Fruit fly (Drosophila melanogaster): ENCODE results near the gene Qsox3.

Qsox3 gene

DNA sequence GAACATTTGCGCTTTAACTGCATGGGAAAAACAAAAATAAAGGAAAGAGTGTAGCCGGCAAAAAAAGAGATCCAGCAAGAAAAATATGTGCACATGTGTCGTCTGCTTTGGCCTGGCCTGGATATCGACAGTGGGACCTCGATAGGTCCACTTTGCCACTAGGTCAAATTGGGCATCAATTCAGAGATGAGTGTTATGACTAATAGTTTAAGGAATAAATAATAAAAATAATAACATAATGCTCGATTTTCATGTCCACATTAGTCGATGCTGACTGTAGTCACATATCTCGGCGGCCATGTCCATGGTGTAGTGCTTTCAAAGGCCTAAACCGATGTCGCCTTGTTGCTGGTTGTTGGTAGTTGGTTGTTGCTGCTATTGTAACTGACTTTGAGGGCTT, 14.1 kb upstream of the Qsox3 start:
- TF ChIP-seq gfzf (GFP tag; optimal IDR thresholded peaks at IDR 0.05), result no peak
- peak; percentile 61 for TF ChIP-seq corto (GFP tag; optimal IDR thresholded peaks at IDR 0.05)
- no peak for TF ChIP-seq gsb-n (tag; optimal IDR thresholded peaks at IDR 0.05)
- TF ChIP-seq Six4 (GFP tag; optimal IDR thresholded peaks at IDR 0.05), result no peak
- 0 out of 3 replicates have a peak, but pooled peaks have one; percentile 11 for TF ChIP-seq ci (GFP tag; IDR thresholded peaks at IDR 0.05)
- no peak for TF ChIP-seq CG3838 (GFP tag; optimal IDR thresholded peaks at IDR 0.05)
- TF ChIP-seq Nf-YC (tag; optimal IDR thresholded peaks at IDR 0.05), result no peak
- peak; percentile 84 for TF ChIP-seq lbe (GFP tag; optimal IDR thresholded peaks at IDR 0.05)
- TF ChIP-seq bsh (GFP tag; optimal IDR thresholded peaks at IDR 0.05), result peak in 1 of 2 experiments; percentile 96
- TF ChIP-seq slbo (GFP tag; IDR thresholded peaks at IDR 0.05), result peak; percentile 41; the same call in 1 of the 2 replicates
- TF ChIP-seq Hr78 (GFP tag; optimal IDR thresholded peaks at IDR 0.05), result no peak
- TF ChIP-seq ttk (GFP tag; IDR thresholded peaks at IDR 0.05), result peak; percentile 30; the same call in 1 of the 2 replicates
- TF ChIP-seq Ptx1 (GFP tag; IDR thresholded peaks at IDR 0.05), result no peak
- peak; percentile 95 for TF ChIP-seq nom (GFP tag; optimal IDR thresholded peaks at IDR 0.05)
- TF ChIP-seq lmd (GFP tag; IDR thresholded peaks at IDR 0.05), result peak; percentile 24; the same call in 1 of the 2 replicates
- TF ChIP-seq Drgx (GFP tag; IDR thresholded peaks at IDR 0.05), result peak; percentile 96
- TF ChIP-seq shn (GFP tag; optimal IDR thresholded peaks at IDR 0.05), result no peak
- 0 out of 3 replicates have a peak, but pooled peaks have one; percentile 21 for TF ChIP-seq H15 (GFP tag; IDR thresholded peaks at IDR 0.05)
- no peak for TF ChIP-seq Atf3 (GFP tag; optimal IDR thresholded peaks at IDR 0.05)
- no peak for TF ChIP-seq twi (tag; optimal IDR thresholded peaks at IDR 0.05)
- 0 out of 2 replicates have a peak, but pooled peaks have one; percentile 5 for TF ChIP-seq Ada2b (GFP tag; IDR thresholded peaks at IDR 0.05)

DNA sequence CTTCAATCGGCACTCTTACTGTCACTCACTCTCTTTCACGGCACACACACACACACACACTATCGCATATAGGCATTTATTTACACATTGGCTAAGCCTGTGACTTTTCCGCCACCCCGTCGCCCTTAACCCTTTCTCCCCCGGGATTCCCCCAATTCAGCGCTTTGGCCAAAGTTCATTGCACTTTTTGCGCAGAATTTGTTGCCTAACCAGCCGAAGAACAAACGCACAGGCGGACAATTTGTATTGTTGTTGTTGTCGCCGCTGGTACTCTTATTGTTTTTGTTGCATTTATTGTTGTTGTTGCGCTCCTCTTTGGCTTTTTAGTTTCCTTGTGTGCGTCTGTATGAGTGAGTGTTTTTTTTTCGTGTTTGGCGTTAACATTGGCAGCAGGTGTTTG, 12.9 kb upstream of the Qsox3 start:
- peak; percentile 66 for TF ChIP-seq CG4360 (GFP tag; IDR thresholded peaks at IDR 0.05)
- no peak for TF ChIP-seq yki (optimal IDR thresholded peaks at IDR 0.05)
- TF ChIP-seq CG15269 (tag; optimal IDR thresholded peaks at IDR 0.05), result no peak
- 0 out of 3 replicates have a peak, but pooled peaks have one; percentile 6 for TF ChIP-seq CG3726 (GFP tag; IDR thresholded peaks at IDR 0.05)

DNA sequence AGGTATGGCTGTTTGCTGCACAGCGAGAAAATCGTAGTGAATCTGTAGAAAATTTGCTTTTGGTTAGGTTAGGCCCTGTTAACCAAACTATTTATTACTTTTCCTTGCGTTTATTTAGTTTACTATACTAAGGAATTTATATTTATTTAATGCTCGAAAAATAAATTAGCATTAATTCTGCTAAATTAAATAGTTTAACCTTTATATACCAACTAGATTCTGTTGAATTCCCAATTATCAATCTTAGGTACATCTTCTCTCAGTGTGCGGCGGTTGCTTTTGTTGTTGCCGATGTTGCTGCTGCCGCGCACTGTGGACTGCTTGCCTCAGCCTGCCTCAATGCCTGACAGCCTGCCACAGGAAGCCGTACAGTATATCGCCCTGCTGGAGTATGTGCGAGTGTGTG, 12.4 kb upstream of the Qsox3 start:
- TF ChIP-seq CG11456 (GFP tag; IDR thresholded peaks at IDR 0.05) (0 out of 3 replicates have a peak, but pooled peaks have one; percentile 15), pita (GFP tag; optimal IDR thresholded peaks at IDR 0.05) (no peak), bigmax (GFP tag; optimal IDR thresholded peaks at IDR 0.05) (no peak), mam (GFP tag; optimal IDR thresholded peaks at IDR 0.05) (no peak), CG3407 (GFP tag; optimal IDR thresholded peaks at IDR 0.05) (no peak), croc (GFP tag; conservative IDR thresholded peaks at IDR 0.05) (no peak), CG7987 (GFP tag; optimal IDR thresholded peaks at IDR 0.05) (no peak), Drgx (GFP tag; IDR thresholded peaks at IDR 0.05) (peak; percentile 63; the same call in 1 of the 2 replicates), nom (GFP tag; optimal IDR thresholded peaks at IDR 0.05) (peak; percentile 47), bsh (GFP tag; optimal IDR thresholded peaks at IDR 0.05) (peak in 1 of 2 experiments; percentile 31)

DNA sequence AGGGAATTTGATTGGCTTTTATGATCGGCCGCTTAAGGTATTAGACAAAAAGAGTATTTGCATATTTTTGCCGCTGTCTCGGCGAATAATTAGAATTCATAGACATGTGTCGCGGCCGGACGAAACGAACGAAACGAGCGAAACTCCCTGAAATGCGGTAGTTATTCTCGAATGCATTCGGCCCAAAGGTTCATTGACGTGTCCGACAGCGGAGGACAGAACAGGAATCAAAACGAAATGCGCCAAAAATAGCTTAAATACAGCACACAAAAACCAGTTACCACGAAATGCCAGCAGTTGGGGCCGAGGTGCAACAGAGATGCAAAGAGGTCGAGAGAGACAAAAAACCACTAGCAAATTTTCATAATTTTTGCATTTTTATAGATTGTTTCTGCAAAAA, 7.3 kb upstream of the Qsox3 start:
- TF ChIP-seq CG17802 (tag; optimal IDR thresholded peaks at IDR 0.05) (no peak), dmrt11E (tag; optimal IDR thresholded peaks at IDR 0.05) (no peak), H15 (GFP tag; IDR thresholded peaks at IDR 0.05) (no peak), Sox100B (GFP tag; optimal IDR thresholded peaks at IDR 0.05) (no peak), CG4328 (GFP tag; optimal IDR thresholded peaks at IDR 0.05) (no peak), CG15696 (tag; optimal IDR thresholded peaks at IDR 0.05) (no peak), CG11398 (GFP tag; optimal IDR thresholded peaks at IDR 0.05) (no peak), CG4820 (GFP tag; optimal IDR thresholded peaks at IDR 0.05) (no peak), Mrtf (GFP tag; IDR thresholded peaks at IDR 0.05) (no peak), chif (GFP tag; optimal IDR thresholded peaks at IDR 0.05) (no peak), tll (GFP tag; optimal IDR thresholded peaks at IDR 0.05) (no peak), ssp (GFP tag; IDR thresholded peaks at IDR 0.05) (no peak), CG10431 (GFP tag; optimal IDR thresholded peaks at IDR 0.05) (no peak), Hsf (GFP tag; optimal IDR thresholded peaks at IDR 0.05) (no peak), Vsx1 (GFP tag; optimal IDR thresholded peaks at IDR 0.05) (no peak)
